Fruit fly (Drosophila melanogaster) whole organism, pupa: ENCODE measurements around the gene Prosalpha4.

ENCODE experiments used
- CG17806 ChIP-seq: fragments of 200-800 bp; sonication (Bioruptor generic); optimal IDR thresholded peaks from 2 replicates; lab custom pipeline; 2018; ENCODE audit warnings: missing biosample characterization, mild to moderate bottlenecking, missing genetic modification characterization, moderate library complexity
- CG34367 ChIP-seq: fragments of 200-800 bp; sonication (Bioruptor generic); optimal IDR thresholded peaks from 2 replicates; lab custom pipeline; 2018; ENCODE audit warnings: missing biosample characterization, mild to moderate bottlenecking, missing genetic modification characterization
- EcR ChIP-seq: fragments of 200-800 bp; sonication (Bioruptor generic); optimal IDR thresholded peaks from 3 replicates; lab custom pipeline; 2019; ENCODE audit warnings: missing biosample characterization, missing genetic modification characterization, mild to moderate bottlenecking, moderate library complexity, missing genetic modification reagents
- Ets98B ChIP-seq: fragments of 200-800 bp; sonication (Bioruptor generic); IDR thresholded peaks from 2 replicates; pipeline ENCODE4 v1.3.6; 2022; ENCODE audit warnings: missing biosample characterization, missing genetic modification characterization
- Pif1A ChIP-seq: fragments of 200-800 bp; sonication (Bioruptor generic); optimal IDR thresholded peaks from 3 replicates; lab custom pipeline; 2016; ENCODE audit warnings: missing biosample characterization, missing genetic modification characterization
- gl ChIP-seq: fragments of 200-800 bp; sonication (Bioruptor generic); optimal IDR thresholded peaks from 2 replicates; lab custom pipeline; 2018; ENCODE audit warnings: missing biosample characterization, mild to moderate bottlenecking, missing genetic modification characterization

- no peak for TF ChIP-seq EcR
- TF ChIP-seq gl (tag; lab: Kevin White, UChicago): no peak
- no peak for TF ChIP-seq Pif1A
- no peak; the same call in 1 of the 2 replicates for TF ChIP-seq Ets98B (GFP tag; lab: Robert Waterston, UW)
- no peak for TF ChIP-seq CG17806 (tag; lab: Kevin White, UChicago)
- no peak for TF ChIP-seq CG34367 (tag; lab: Kevin White, UChicago)
Observed at dm6 chrX:16296423-16297292, 20.6 kb downstream of the Prosalpha4 start, which contains the start of gene CG3632.
